Fruit fly (Drosophila melanogaster): Measurements from ENCODE around the gene klu.

klu gene

DNA sequence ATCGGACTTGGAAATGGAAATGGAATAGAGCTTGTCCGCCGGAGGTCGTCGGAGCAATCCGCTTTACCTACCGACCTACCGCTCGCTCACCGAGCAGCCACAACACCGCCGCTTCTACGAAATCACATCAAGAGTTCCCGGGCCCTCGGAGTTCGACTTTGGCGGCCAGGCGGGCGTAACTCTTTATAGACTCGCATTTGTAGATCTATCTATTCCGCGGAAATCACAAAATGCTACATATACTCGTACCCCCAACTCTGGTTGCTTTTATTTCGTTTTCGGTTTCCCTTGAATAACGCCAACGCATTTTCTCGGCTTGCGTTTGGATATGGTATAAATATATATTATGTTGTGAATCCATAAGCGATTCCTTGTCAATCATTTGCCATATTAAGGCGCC lies 49.3 kb downstream of the klu start:
- TF ChIP-seq dsx (GFP tag; optimal IDR thresholded peaks at IDR 0.05; ENCODE audit: poor library complexity, severe bottlenecking), result no peak
- no peak for TF ChIP-seq OdsH (GFP tag; optimal IDR thresholded peaks at IDR 0.05)
- TF ChIP-seq CG6792 (GFP tag; optimal IDR thresholded peaks at IDR 0.05), result no peak
- no peak for TF ChIP-seq achi (GFP tag; optimal IDR thresholded peaks at IDR 0.05)
- no peak for TF ChIP-seq CG11762 (GFP tag; optimal IDR thresholded peaks at IDR 0.05; ENCODE audit: insufficient read depth)
- no peak for TF ChIP-seq Sox14 (GFP tag; optimal IDR thresholded peaks at IDR 0.05)
- TF ChIP-seq fkh (GFP tag; optimal IDR thresholded peaks at IDR 0.05), result no peak
- no peak for TF ChIP-seq eg (GFP tag; IDR thresholded peaks at IDR 0.05)
- no peak for TF ChIP-seq esn (GFP tag; optimal IDR thresholded peaks at IDR 0.05)
- TF ChIP-seq CG6276 (GFP tag; optimal IDR thresholded peaks at IDR 0.05), result no peak
- TF ChIP-seq Smox (GFP tag; optimal IDR thresholded peaks at IDR 0.05), result no peak
- no peak for TF ChIP-seq acj6 (GFP tag; optimal IDR thresholded peaks at IDR 0.05)
- TF ChIP-seq ss (GFP tag; optimal IDR thresholded peaks at IDR 0.05), result no peak
- no peak for TF ChIP-seq Hr39 (GFP tag; optimal IDR thresholded peaks at IDR 0.05)
- no peak for TF ChIP-seq dac (GFP tag; optimal IDR thresholded peaks at IDR 0.05)
- TF ChIP-seq Blimp-1 (GFP tag; optimal IDR thresholded peaks at IDR 0.05), result no peak
- TF ChIP-seq Met (GFP tag; optimal IDR thresholded peaks at IDR 0.05), result no peak
- TF ChIP-seq CG10669 (GFP tag; optimal IDR thresholded peaks at IDR 0.05), result no peak

DNA sequence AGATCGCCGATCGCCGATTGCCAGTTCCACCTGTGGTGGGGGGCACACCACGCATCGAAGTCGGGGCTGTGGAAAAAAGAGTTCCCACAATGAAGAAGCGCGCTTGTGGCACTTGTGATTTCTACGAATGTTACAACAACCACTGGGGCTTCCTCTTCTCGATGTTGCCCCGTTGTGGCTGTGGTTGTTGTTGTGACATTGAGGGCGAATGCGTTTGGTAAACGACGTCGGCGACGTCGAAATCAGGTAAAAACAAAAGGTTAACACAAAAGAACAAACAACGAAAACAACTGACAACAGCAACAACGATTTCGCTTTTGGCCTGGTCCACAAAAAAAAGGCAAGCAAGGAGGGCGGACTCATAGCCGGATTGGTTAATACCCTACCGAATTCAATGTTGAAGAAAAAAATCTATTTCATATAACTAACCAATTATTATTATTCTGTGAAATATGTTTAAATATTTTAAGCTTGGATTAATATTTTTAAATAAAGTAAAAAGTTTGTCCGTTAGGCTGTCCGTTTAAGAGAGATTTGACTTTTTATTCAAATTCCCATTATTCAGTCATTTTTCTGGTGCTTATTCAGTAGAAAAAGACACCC lies 50.2 kb downstream of the klu start:
- TF ChIP-seq CG8632 (GFP tag; optimal IDR thresholded peaks at IDR 0.05) (no peak), Met (GFP tag; optimal IDR thresholded peaks at IDR 0.05) (peak; percentile 26), Smox (GFP tag; optimal IDR thresholded peaks at IDR 0.05) (peak; percentile 38), CG6808 (GFP tag; optimal IDR thresholded peaks at IDR 0.05) (no peak), esn (GFP tag; optimal IDR thresholded peaks at IDR 0.05) (peak; percentile 37), topi (GFP tag; optimal IDR thresholded peaks at IDR 0.05) (peak; percentile 6), fd85E (GFP tag; optimal IDR thresholded peaks at IDR 0.05) (no peak), svp (GFP tag) (peak; percentile 78), CG1621 (tag; optimal IDR thresholded peaks at IDR 0.05) (no peak), ss (GFP tag; optimal IDR thresholded peaks at IDR 0.05) (no peak), CG7368 (GFP tag; optimal IDR thresholded peaks at IDR 0.05) (no peak), spab (GFP tag; optimal IDR thresholded peaks at IDR 0.05) (no peak), dsx (GFP tag; optimal IDR thresholded peaks at IDR 0.05; ENCODE audit: poor library complexity, severe bottlenecking) (no peak), Eip78C (GFP tag) (peak; percentile 68), achi (GFP tag; optimal IDR thresholded peaks at IDR 0.05) (no peak), CG6276 (GFP tag; optimal IDR thresholded peaks at IDR 0.05) (no peak), CG6854 (GFP tag; optimal IDR thresholded peaks at IDR 0.05) (no peak), CG34406 (GFP tag; optimal IDR thresholded peaks at IDR 0.05) (peak; percentile 17), Hr38 (GFP tag; optimal IDR thresholded peaks at IDR 0.05) (no peak), CG11902 (GFP tag; optimal IDR thresholded peaks at IDR 0.05) (no peak), eg (GFP tag; IDR thresholded peaks at IDR 0.05) (no peak)

DNA sequence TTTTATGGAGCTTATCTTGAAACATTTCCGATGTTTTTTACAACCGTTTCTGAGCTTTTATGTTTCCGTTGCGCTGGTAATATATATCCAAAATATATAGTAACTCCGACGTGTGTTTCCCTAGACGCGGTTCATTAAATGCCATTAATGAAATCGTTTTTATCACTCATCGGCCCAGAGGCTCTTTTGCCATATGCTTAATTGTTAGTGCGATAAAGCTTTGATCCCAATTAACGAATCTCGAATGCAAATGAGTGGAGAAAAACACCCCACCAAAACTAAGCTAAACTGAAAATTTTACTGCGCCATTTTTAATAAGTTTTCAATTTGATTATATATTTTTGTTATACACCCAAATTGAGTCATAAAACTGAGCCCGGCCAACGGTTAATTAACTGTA lies 51.1 kb downstream of the klu start:
- no peak for TF ChIP-seq CG32006 (GFP tag; optimal IDR thresholded peaks at IDR 0.05)
- TF ChIP-seq CG3032 (tag; optimal IDR thresholded peaks at IDR 0.05), result no peak
- no peak for TF ChIP-seq spab (GFP tag; optimal IDR thresholded peaks at IDR 0.05)
- no peak for TF ChIP-seq CG10669 (GFP tag; optimal IDR thresholded peaks at IDR 0.05)
- no peak for TF ChIP-seq Gug (GFP tag; IDR thresholded peaks at IDR 0.05)
- no peak for TF ChIP-seq Sox15 (GFP tag; optimal IDR thresholded peaks at IDR 0.05)
- TF ChIP-seq Blimp-1 (GFP tag; optimal IDR thresholded peaks at IDR 0.05), result no peak
- TF ChIP-seq Eip93F (GFP tag; optimal IDR thresholded peaks at IDR 0.05), result no peak

DNA sequence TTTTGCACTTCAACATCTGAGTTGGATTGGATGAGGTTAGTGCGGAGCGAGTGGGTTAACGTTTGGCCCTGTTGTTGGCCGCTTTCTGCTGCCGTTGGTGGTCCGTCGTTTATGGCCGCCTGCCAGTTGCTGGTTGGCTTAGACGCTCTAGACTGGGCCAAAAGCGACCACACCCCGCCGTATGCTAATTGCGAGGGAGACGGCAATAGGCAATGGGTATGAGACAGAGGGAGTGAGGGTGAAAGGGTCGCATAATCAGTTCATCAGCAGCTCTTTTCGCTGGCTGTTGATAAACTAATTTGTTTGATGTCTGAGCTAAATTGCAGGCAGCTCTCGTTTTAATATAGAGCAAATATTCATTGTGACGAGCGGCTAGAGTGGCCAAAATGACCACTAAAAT lies 52.4 kb downstream of the klu start:
- TF ChIP-seq Sox102F (GFP tag; optimal IDR thresholded peaks at IDR 0.05) (no peak), salr (GFP tag; optimal IDR thresholded peaks at IDR 0.05) (no peak), CG8632 (GFP tag; optimal IDR thresholded peaks at IDR 0.05) (no peak), achi (GFP tag; optimal IDR thresholded peaks at IDR 0.05) (no peak), CG10669 (GFP tag; optimal IDR thresholded peaks at IDR 0.05) (no peak), Ets96B (tag; optimal IDR thresholded peaks at IDR 0.05) (no peak)
